Fruit fly (Drosophila melanogaster) whole organism, adult: ENCODE measurements around the gene CG17121.
A peak's percentile ranks its signal among the peaks of the same experiment; 100 is the strongest.

Source experiments
- CG11617 ChIP-seq: fragments of 200-800 bp; sonication (Bioruptor generic); optimal IDR thresholded peaks from 2 replicates; lab custom pipeline; 2017; ENCODE audit warnings: mild to moderate bottlenecking, missing biosample characterization, missing genetic modification reagents, missing genetic modification characterization
- CG12768 ChIP-seq: fragments of 200-800 bp; sonication (Bioruptor generic); optimal IDR thresholded peaks from 2 replicates; lab custom pipeline; 2017; ENCODE audit warnings: missing biosample characterization, missing genetic modification characterization, mild to moderate bottlenecking, moderate library complexity, missing genetic modification reagents
- CG14711 ChIP-seq: fragments of 200-800 bp; sonication (Bioruptor generic); optimal IDR thresholded peaks from 2 replicates; lab custom pipeline; 2018; ENCODE audit warnings: missing biosample characterization, mild to moderate bottlenecking, missing genetic modification characterization, moderate library complexity
- CG1620 ChIP-seq: fragments of 200-800 bp; sonication (Bioruptor generic); optimal IDR thresholded peaks from 2 replicates; lab custom pipeline; 2016; ENCODE audit warnings: missing biosample characterization, missing genetic modification characterization
- CG33017 ChIP-seq: fragments of 200-800 bp; sonication (Bioruptor generic); optimal IDR thresholded peaks from 2 replicates; lab custom pipeline; 2018; ENCODE audit warnings: missing biosample characterization, mild to moderate bottlenecking, missing genetic modification characterization, moderate library complexity
- CG5204 ChIP-seq: fragments of 200-800 bp; sonication (Bioruptor generic); optimal IDR thresholded peaks from 2 replicates; lab custom pipeline; 2016; ENCODE audit warnings: missing biosample characterization, missing genetic modification characterization
- CG7045 ChIP-seq: fragments of 200-800 bp; sonication (Bioruptor generic); optimal IDR thresholded peaks from 2 replicates; lab custom pipeline; 2017; ENCODE audit warnings: missing biosample characterization, mild to moderate bottlenecking, missing genetic modification characterization
- CG7101 ChIP-seq: fragments of 200-800 bp; sonication (Bioruptor generic); optimal IDR thresholded peaks from 2 replicates; lab custom pipeline; 2018; ENCODE audit warnings: missing biosample characterization, mild to moderate bottlenecking, missing genetic modification characterization, moderate library complexity
- Clk ChIP-seq: fragments of 200-800 bp; sonication (Bioruptor generic); optimal IDR thresholded peaks from 2 replicates; lab custom pipeline; 2017; ENCODE audit warnings: missing biosample characterization, missing genetic modification characterization
- Crg-1 ChIP-seq: fragments of 200-800 bp; sonication (Bioruptor generic); optimal IDR thresholded peaks from 2 replicates; lab custom pipeline; 2016; ENCODE audit warnings: missing biosample characterization, missing genetic modification characterization
- Hr96 ChIP-seq: fragments of 200-800 bp; sonication (Bioruptor generic); optimal IDR thresholded peaks from 2 replicates; lab custom pipeline; 2016; ENCODE audit warnings: missing biosample characterization, missing genetic modification characterization
- Mnt ChIP-seq: fragments of 200-800 bp; sonication (Bioruptor generic); optimal IDR thresholded peaks from 2 replicates; lab custom pipeline; 2016; ENCODE audit warnings: missing biosample characterization, mild to moderate bottlenecking, missing genetic modification characterization
- bab1 ChIP-seq: fragments of 200-800 bp; sonication (Bioruptor generic); optimal IDR thresholded peaks from 3 replicates; lab custom pipeline; 2019; ENCODE audit warnings: missing biosample characterization, mild to moderate bottlenecking, missing genetic modification characterization, moderate library complexity
- cic ChIP-seq: fragments of 200-800 bp; sonication (Bioruptor generic); optimal IDR thresholded peaks from 2 replicates; lab custom pipeline; 2017; ENCODE audit warnings: missing biosample characterization, mild to moderate bottlenecking, missing genetic modification characterization, moderate library complexity
- cnc ChIP-seq, 2 experiments: fragments of >200 bp; optimal IDR thresholded peaks; 2 replicates each; lab custom pipeline; 2017
- kay ChIP-seq: fragments of 200-800 bp; sonication (Bioruptor generic); peaks from one replicate; lab custom pipeline; 2016; ENCODE audit warnings: missing biosample characterization, missing genetic modification characterization, borderline replicate concordance
- ovo ChIP-seq: fragments of 200-800 bp; sonication (Bioruptor generic); optimal IDR thresholded peaks from 2 replicates; lab custom pipeline; 2016; ENCODE audit warnings: missing biosample characterization, missing genetic modification characterization
- pad ChIP-seq: fragments of 200-800 bp; sonication (Bioruptor generic); optimal IDR thresholded peaks from 3 replicates; lab custom pipeline; 2017; ENCODE audit warnings: missing biosample characterization, missing genetic modification characterization, mild to moderate bottlenecking, moderate library complexity, missing genetic modification reagents
- tj ChIP-seq: fragments of 200-800 bp; sonication (Bioruptor generic); optimal IDR thresholded peaks from 3 replicates; lab custom pipeline; 2017; ENCODE audit warnings: missing biosample characterization, mild to moderate bottlenecking, missing genetic modification characterization, moderate library complexity
- toe ChIP-seq: fragments of 200-800 bp; sonication (Bioruptor generic); optimal IDR thresholded peaks from 2 replicates; lab custom pipeline; 2016; ENCODE audit warnings: missing biosample characterization, missing genetic modification characterization

CG17121 gene

DNA sequence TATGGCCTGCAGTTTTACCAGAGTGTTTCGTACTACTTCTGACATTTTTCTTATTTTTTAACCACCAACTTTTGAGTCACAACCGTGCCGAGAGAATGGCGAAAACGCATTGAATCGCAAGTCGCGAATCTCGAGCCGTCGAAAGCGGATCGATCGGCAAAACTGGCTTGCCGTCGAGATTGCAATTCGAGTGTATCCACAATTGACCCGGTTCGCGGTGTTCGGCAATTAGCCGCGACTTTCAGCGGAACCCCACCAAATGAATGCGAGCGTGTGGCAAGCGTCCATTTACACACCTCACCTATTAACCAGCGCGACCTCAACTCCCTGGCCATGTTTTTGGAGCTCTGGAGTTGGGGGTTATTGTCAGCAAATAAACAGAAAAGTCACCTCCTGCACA lies 12.6 kb downstream of the CG17121 start, which contains the start of gene CG13833:
CG13833 (minus strand) TSS at position 101 of the 400 bp plus-strand sequence.
- no peak for TF ChIP-seq cnc (optimal IDR thresholded peaks at IDR 0.05; lab: Kevin White, UChicago)
- no peak for TF ChIP-seq CG5204
- no peak for TF ChIP-seq Hr96 (GFP tag; lab: Kevin White, UChicago)
- no peak for TF ChIP-seq CG11617 (GFP tag; lab: Kevin White, UChicago)
- no peak for TF ChIP-seq Clk (GFP tag; lab: Kevin White, UChicago)
- TF ChIP-seq Mnt: no peak
- TF ChIP-seq cic (GFP tag; lab: Kevin White, UChicago): no peak
- TF ChIP-seq ovo (GFP tag; lab: Kevin White, UChicago): no peak
- no peak for TF ChIP-seq CG12768 (GFP tag; lab: Kevin White, UChicago)
- no peak for TF ChIP-seq CG7101
- TF ChIP-seq CG7045 (GFP tag; lab: Kevin White, UChicago): no peak
- no peak for TF ChIP-seq CG33017
- no peak for TF ChIP-seq kay (GFP tag; lab: Kevin White, UChicago)

DNA sequence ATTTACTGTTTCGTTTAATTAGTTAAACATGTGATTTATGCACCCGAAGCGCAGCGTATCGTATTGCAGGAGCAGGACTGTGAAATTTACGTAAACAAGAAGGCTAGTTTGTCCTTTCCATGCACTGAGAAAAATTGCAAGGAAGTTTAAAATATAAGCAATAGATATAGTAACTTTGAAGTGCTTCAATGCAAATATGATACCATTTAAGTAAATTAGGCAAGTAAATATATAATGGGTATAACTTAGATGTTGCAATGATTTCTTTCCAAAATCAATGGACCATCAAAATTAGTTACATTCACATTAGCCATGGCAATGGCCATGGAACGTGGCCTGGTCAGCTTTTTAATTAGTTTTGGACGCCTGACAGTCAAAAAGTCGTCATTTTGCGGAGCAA lies 17.1 kb downstream of the CG17121 start:
- no peak for TF ChIP-seq Hr96 (GFP tag; lab: Kevin White, UChicago)
- TF ChIP-seq toe (GFP tag; lab: Kevin White, UChicago): no peak
- TF ChIP-seq CG1620: no peak
- TF ChIP-seq CG11617 (GFP tag; lab: Kevin White, UChicago): no peak
- TF ChIP-seq CG12768 (GFP tag; lab: Kevin White, UChicago): no peak
- TF ChIP-seq CG7101: no peak
- no peak for TF ChIP-seq Mnt
- no peak for TF ChIP-seq bab1 (GFP tag; lab: Kevin White, UChicago)
- no peak for TF ChIP-seq ovo (GFP tag; lab: Kevin White, UChicago)
- no peak for TF ChIP-seq cnc (optimal IDR thresholded peaks at IDR 0.05; lab: Kevin White, UChicago)
- no peak for TF ChIP-seq Crg-1 (GFP tag; lab: Kevin White, UChicago)
- no peak for TF ChIP-seq CG14711 (tag; lab: Kevin White, UChicago)
- no peak for TF ChIP-seq CG5204

DNA sequence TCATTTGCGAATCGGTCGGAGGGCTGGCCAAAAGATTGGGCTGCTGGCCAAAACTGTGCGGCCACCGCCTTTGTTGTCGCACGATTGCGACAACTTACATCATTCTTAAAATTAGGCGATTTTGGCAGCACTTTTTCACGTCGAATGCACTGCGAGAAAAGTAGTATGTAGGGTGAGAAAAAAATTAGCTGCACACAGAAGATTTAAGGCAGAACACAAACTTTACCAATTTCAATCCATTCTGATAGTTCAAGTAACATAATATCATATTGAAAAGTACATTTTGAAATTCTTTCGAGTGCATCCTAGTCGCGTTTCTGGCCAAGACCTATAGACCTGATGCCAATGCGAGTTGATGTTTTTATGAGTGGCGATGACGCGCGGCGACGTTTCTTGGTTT lies 19.5 kb downstream of the CG17121 start:
- TF ChIP-seq Clk (GFP tag; lab: Kevin White, UChicago) (no peak), CG7101 (no peak), CG1620 (no peak), Hr96 (GFP tag; lab: Kevin White, UChicago) (no peak), cic (GFP tag; lab: Kevin White, UChicago) (no peak), ovo (GFP tag; lab: Kevin White, UChicago) (no peak), Mnt (no peak), pad (no peak), toe (GFP tag; lab: Kevin White, UChicago) (no peak), CG11617 (GFP tag; lab: Kevin White, UChicago) (no peak), kay (GFP tag; lab: Kevin White, UChicago) (no peak), CG12768 (GFP tag; lab: Kevin White, UChicago) (no peak), Crg-1 (GFP tag; lab: Kevin White, UChicago) (no peak)

DNA sequence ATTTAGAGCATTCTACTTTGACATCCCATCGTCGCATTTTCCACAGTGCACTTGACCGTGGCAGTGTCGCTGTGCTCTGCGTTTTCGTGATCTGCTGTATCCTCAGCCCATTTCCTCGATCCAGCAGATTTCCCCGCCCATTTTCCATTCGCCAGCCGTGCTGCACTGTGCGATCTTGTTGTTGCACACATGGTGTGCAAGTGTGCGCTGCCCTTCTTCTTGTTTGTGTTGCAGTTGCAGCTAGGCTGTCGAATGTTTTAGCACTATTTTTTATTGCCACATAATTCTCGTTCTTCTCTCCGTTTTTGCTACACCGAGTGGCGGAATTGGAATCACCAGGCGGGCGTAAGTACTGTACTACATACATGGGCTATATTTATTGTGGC lies 20.6 kb downstream of the CG17121 start:
- TF ChIP-seq kay (GFP tag; lab: Kevin White, UChicago) (no peak), ovo (GFP tag; lab: Kevin White, UChicago) (no peak), pad (no peak), cic (GFP tag; lab: Kevin White, UChicago) (no peak)

DNA sequence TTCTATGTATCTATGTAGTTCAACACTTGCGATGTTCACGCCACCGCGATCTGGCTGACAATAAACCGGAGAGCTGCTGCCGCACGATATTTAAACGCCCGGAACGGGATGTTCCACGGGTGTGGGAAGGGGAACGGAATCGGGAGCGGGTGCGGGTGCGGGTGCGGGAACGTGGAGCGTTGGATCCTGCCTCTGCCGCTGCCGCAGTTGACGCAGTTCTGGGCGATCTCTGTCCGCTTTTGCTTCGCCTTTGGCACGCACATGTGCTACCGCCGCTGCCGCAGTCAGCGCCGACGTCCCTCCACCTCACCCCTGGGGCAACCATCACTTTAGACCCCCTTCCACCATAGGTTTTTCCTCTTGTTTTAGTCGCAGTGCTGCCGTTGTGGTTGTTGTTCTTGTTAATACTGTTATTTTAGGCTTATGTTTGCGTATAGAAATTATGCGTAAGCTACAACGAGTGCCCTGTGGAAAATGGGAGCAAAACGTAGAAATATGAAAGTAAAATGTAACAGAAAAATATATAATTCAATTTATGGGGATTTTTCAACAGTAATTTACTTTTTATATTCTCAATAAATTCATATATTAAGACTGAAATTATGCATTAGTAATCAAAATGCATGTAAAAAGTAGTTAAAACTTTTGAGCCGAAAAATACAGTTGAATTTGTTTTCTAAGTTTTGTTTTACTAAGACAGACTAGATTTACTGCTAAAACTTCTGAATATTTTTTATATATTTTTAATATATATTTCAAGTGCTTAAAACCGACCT lies 21.2 kb downstream of the CG17121 start, which contains the start of gene lmd:
lmd (minus strand) TSS at position 62 of the 776 bp plus-strand sequence.
- no peak for TF ChIP-seq tj
- no peak for TF ChIP-seq CG14711 (tag; lab: Kevin White, UChicago)
- TF ChIP-seq CG7045 (GFP tag; lab: Kevin White, UChicago): no peak
- TF ChIP-seq toe (GFP tag; lab: Kevin White, UChicago): no peak
- no peak for TF ChIP-seq Mnt
- TF ChIP-seq CG33017: no peak

DNA sequence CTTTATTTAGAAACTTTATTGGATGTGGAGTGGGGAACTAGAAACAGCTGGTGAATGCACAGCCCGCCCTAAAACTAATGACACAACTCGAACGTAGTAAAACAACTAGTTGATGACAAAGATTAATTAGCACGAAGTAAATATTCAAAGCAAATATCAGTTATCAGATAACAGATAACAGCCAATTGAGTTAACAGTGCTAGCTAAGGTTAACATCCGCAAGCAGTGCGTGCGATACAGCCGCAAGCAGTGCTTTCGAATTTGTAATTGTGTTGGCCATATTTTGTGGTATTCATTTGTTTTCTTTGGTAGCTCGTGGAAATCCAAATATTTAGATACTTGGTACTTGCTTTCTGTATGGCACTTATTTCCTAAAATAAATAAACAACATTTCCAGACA lies 34.5 kb downstream of the CG17121 start:
- TF ChIP-seq toe (GFP tag; lab: Kevin White, UChicago) (no peak), CG11617 (GFP tag; lab: Kevin White, UChicago) (peak; percentile 39), CG33017 (peak; percentile 67), Hr96 (GFP tag; lab: Kevin White, UChicago) (no peak), tj (no peak), bab1 (GFP tag; lab: Kevin White, UChicago) (no peak), CG5204 (peak; percentile 0), Crg-1 (GFP tag; lab: Kevin White, UChicago) (peak; percentile 17), Clk (GFP tag; lab: Kevin White, UChicago) (no peak), pad (no peak), Mnt (no peak), CG1620 (no peak), cic (GFP tag; lab: Kevin White, UChicago) (peak; percentile 68), kay (GFP tag; lab: Kevin White, UChicago) (peak; percentile 35), CG12768 (GFP tag; lab: Kevin White, UChicago) (peak; percentile 10), CG14711 (tag; lab: Kevin White, UChicago) (peak; percentile 18), cnc (optimal IDR thresholded peaks at IDR 0.05; lab: Kevin White, UChicago) (no peak), CG7101 (peak; percentile 53), ovo (GFP tag; lab: Kevin White, UChicago) (peak; percentile 6), CG7045 (GFP tag; lab: Kevin White, UChicago) (peak; percentile 35)
